Fruit fly (Drosophila melanogaster): ENCODE measurements around the gene CG42590.
A peak's percentile ranks its signal among the peaks of the same experiment; 100 is the strongest.

CG42590 gene

dm6 chr3L:8115864-8116528 is 46.9 kb upstream of the CG42590 start, which contains the start of the genes Arp3 and msk (continued):
- TF ChIP-seq slbo (GFP tag; IDR thresholded peaks at IDR 0.05) (peak; percentile 88), CG12659 (GFP tag; optimal IDR thresholded peaks at IDR 0.05) (peak; percentile 93), Lhr (GFP tag; optimal IDR thresholded peaks at IDR 0.05) (peak; percentile 66), Eip74EF (GFP tag; optimal IDR thresholded peaks at IDR 0.05) (peak in 1 of 2 experiments; percentile 15), dmrt99B (tag; optimal IDR thresholded peaks at IDR 0.05) (no peak), Camta (GFP tag; optimal IDR thresholded peaks at IDR 0.05) (peak; percentile 87), Sox100B (GFP tag; optimal IDR thresholded peaks at IDR 0.05) (no peak), CG17359 (tag; optimal IDR thresholded peaks at IDR 0.05) (peak; percentile 71), Ssrp (tag; optimal IDR thresholded peaks at IDR 0.05) (peak; percentile 66), chinmo (GFP tag; IDR thresholded peaks at IDR 0.05; ENCODE audit: partially characterized antibody) (no peak), Stat92E (GFP tag; optimal IDR thresholded peaks at IDR 0.05) (peak in 1 of 3 experiments; percentile 59), bcd (GFP tag; optimal IDR thresholded peaks at IDR 0.05) (peak; percentile 87), Sry-β (GFP tag; optimal IDR thresholded peaks at IDR 0.05) (peak; percentile 8), pho (GFP tag; optimal IDR thresholded peaks at IDR 0.05) (peak; percentile 92), CG18619 (GFP tag; optimal IDR thresholded peaks at IDR 0.05) (peak; percentile 72), Optix (GFP tag; IDR thresholded peaks at IDR 0.05) (peak; percentile 60; the same call in 2 of the 3 replicates), fd3F (GFP tag; optimal IDR thresholded peaks at IDR 0.05) (peak; percentile 35), gem (tag; optimal IDR thresholded peaks at IDR 0.05) (peak; percentile 78), CG12942 (GFP tag; optimal IDR thresholded peaks at IDR 0.05) (peak; percentile 85), CG13424 (tag; optimal IDR thresholded peaks at IDR 0.05) (peak; percentile 77), br (optimal IDR thresholded peaks at IDR 0.05) (no peak), Gsc (GFP tag; IDR thresholded peaks at IDR 0.05) (no peak), CG16779 (GFP tag; IDR thresholded peaks at IDR 0.05) (no peak), CG2889 (GFP tag; IDR thresholded peaks at IDR 0.05) (peak; percentile 54; the same call in 2 of the 3 replicates), lola (GFP tag; optimal IDR thresholded peaks at IDR 0.05) (peak in 1 of 3 experiments; percentile 64), CG33557 (GFP tag; optimal IDR thresholded peaks at IDR 0.05) (peak; percentile 56), toy (GFP tag; IDR thresholded peaks at IDR 0.05) (no peak; the same call in 1 of the 2 replicates), Mad (GFP tag; optimal IDR thresholded peaks at IDR 0.05) (peak; percentile 88), tup (GFP tag; optimal IDR thresholded peaks at IDR 0.05) (peak; percentile 78), Hr78 (GFP tag; optimal IDR thresholded peaks at IDR 0.05) (no peak), inv (GFP tag; IDR thresholded peaks at IDR 0.05; ENCODE audit: partially characterized antibody) (no peak), yki (optimal IDR thresholded peaks at IDR 0.05) (peak; percentile 76), mirr (GFP tag; optimal IDR thresholded peaks at IDR 0.05) (peak; percentile 81), ind (GFP tag; optimal IDR thresholded peaks at IDR 0.05) (peak; percentile 88), danr (GFP tag; IDR thresholded peaks at IDR 0.05) (peak; percentile 70), lov (optimal IDR thresholded peaks at IDR 0.05) (no peak), lov (GFP tag; IDR thresholded peaks at IDR 0.05) (no peak), MESR4 (GFP tag; optimal IDR thresholded peaks at IDR 0.05) (peak; percentile 69), Blimp-1 (GFP tag; optimal IDR thresholded peaks at IDR 0.05) (no peak), CG17186 (GFP tag; optimal IDR thresholded peaks at IDR 0.05) (peak; percentile 84), CG11247 (GFP tag; IDR thresholded peaks at IDR 0.05) (peak; percentile 73), CHES-1-like (GFP tag; optimal IDR thresholded peaks at IDR 0.05) (peak; percentile 97), CG6254 (GFP tag; optimal IDR thresholded peaks at IDR 0.05) (no peak), bowl (GFP tag; IDR thresholded peaks at IDR 0.05) (no peak; the same call in 1 of the 2 replicates), CG31365 (tag; optimal IDR thresholded peaks at IDR 0.05) (peak; percentile 16), Hand (GFP tag; optimal IDR thresholded peaks at IDR 0.05) (peak; percentile 52), CG3407 (GFP tag; optimal IDR thresholded peaks at IDR 0.05) (no peak), CG18011 (GFP tag; optimal IDR thresholded peaks at IDR 0.05) (peak; percentile 43)

All from whole organism, embryonic.